Fruit fly (Drosophila melanogaster) whole organism: ENCODE results near the gene CG2841.

ENCODE experiments used
- Dll ChIP-seq: fragments of >200 bp; optimal IDR thresholded peaks from 2 replicates; lab custom pipeline; 2017
- EcR ChIP-seq, 2 experiments: fragments of >200 bp; optimal IDR thresholded peaks; 2 replicates each; lab custom pipeline; 2017; ENCODE audit warnings: missing biosample characterization in 2 of 2, missing genetic modification characterization in 2 of 2, missing genetic modification reagents in 2 of 2
- pan ChIP-seq: fragments of >200 bp; optimal IDR thresholded peaks from 2 replicates; lab custom pipeline; 2017
- psq ChIP-seq: fragments of >200 bp; optimal IDR thresholded peaks from 2 replicates; lab custom pipeline; 2017
- usp ChIP-seq: fragments of >200 bp; optimal IDR thresholded peaks from 2 replicates; lab custom pipeline; 2017; ENCODE audit warnings: missing biosample characterization, missing genetic modification characterization, mixed read lengths

- TF ChIP-seq usp (GFP tag; lab: Kevin White, UChicago) (no peak), psq (lab: Kevin White, UChicago) (no peak), pan (no peak), EcR (GFP tag; optimal IDR thresholded peaks at IDR 0.05; lab: Kevin White, UChicago) (no peak), Dll (lab: Kevin White, UChicago) (no peak)
These were observed 6.3 kb downstream of the CG2841 start for dm6 chrX:2359845-2360244.
